Fruit fly (Drosophila melanogaster) whole organism, embryonic: ENCODE results near the gene Tengl3.
A peak's percentile ranks its signal among the peaks of the same experiment; 100 is the strongest.

Experiments
- Asciz ChIP-seq: fragments of 200-800 bp; sonication (Bioruptor generic); optimal IDR thresholded peaks from 2 replicates; lab custom pipeline; 2017; ENCODE audit warnings: missing biosample characterization, mild to moderate bottlenecking, missing genetic modification characterization, missing genetic modification reagents
- CG10147 ChIP-seq: fragments of 200-800 bp; sonication (Bioruptor generic); optimal IDR thresholded peaks from 2 replicates; lab custom pipeline; 2019; ENCODE audit warnings: missing biosample characterization, mild to moderate bottlenecking, missing genetic modification characterization, moderate library complexity
- CG10274 ChIP-seq: fragments of 200-800 bp; sonication (Bioruptor generic); optimal IDR thresholded peaks from 3 replicates; lab custom pipeline; 2017; ENCODE audit warnings: missing biosample characterization, mild to moderate bottlenecking, missing genetic modification characterization
- CG10321 ChIP-seq: fragments of 200-800 bp; sonication (Bioruptor generic); IDR thresholded peaks from 2 replicates; pipeline ENCODE4 v1.3.6; 2022; ENCODE audit warnings: missing biosample characterization, missing genetic modification characterization
- CG10431 ChIP-seq: fragments of 200-800 bp; sonication (Bioruptor generic); optimal IDR thresholded peaks from 3 replicates; lab custom pipeline; 2018; ENCODE audit warnings: missing biosample characterization, mild to moderate bottlenecking, missing genetic modification characterization
- CG10979 ChIP-seq: fragments of 200-800 bp; sonication (Bioruptor generic); optimal IDR thresholded peaks from 2 replicates; lab custom pipeline; 2018; ENCODE audit warnings: missing biosample characterization, mild to moderate bottlenecking, missing genetic modification characterization, moderate library complexity
- CG12155 ChIP-seq: fragments of 200-800 bp; sonication (Bioruptor generic); optimal IDR thresholded peaks from 3 replicates; lab custom pipeline; 2016; ENCODE audit warnings: missing biosample characterization, missing genetic modification characterization
- CG12744 ChIP-seq: fragments of 200-800 bp; sonication (Bioruptor generic); optimal IDR thresholded peaks from 2 replicates; lab custom pipeline; 2016; ENCODE audit warnings: missing biosample characterization, missing genetic modification characterization
- CG14710 ChIP-seq: fragments of 200-800 bp; sonication (Bioruptor generic); optimal IDR thresholded peaks from 3 replicates; lab custom pipeline; 2019; ENCODE audit warnings: missing biosample characterization, mild to moderate bottlenecking, missing genetic modification characterization, moderate library complexity
- CG15479 ChIP-seq: fragments of 200-800 bp; sonication (Bioruptor generic); optimal IDR thresholded peaks from 3 replicates; lab custom pipeline; 2019; ENCODE audit warnings: missing biosample characterization, mild to moderate bottlenecking, missing genetic modification characterization, moderate library complexity
- CG16863 ChIP-seq: fragments of 200-800 bp; sonication (Bioruptor generic); optimal IDR thresholded peaks from 3 replicates; lab custom pipeline; 2016; ENCODE audit warnings: missing biosample characterization, missing genetic modification characterization
- CG17912 ChIP-seq: fragments of 200-800 bp; sonication (Bioruptor generic); optimal IDR thresholded peaks from 2 replicates; lab custom pipeline; 2018; ENCODE audit warnings: missing biosample characterization, mild to moderate bottlenecking, missing genetic modification characterization
- CG2889 ChIP-seq: fragments of 200-800 bp; sonication (Bioruptor generic); IDR thresholded peaks from 3 replicates; pipeline ENCODE4 v1.3.6; 2022; ENCODE audit warnings: missing biosample characterization, missing genetic modification characterization
- CG31224 ChIP-seq: fragments of 200-800 bp; sonication (Bioruptor generic); IDR thresholded peaks from 2 replicates; pipeline ENCODE4 v1.3.6; 2022; ENCODE audit warnings: missing biosample characterization, missing genetic modification characterization
- CG3163 ChIP-seq: fragments of 200-800 bp; sonication (Bioruptor generic); optimal IDR thresholded peaks from 3 replicates; lab custom pipeline; 2016; ENCODE audit warnings: missing biosample characterization, missing genetic modification characterization
- CG3995 ChIP-seq: fragments of 200-800 bp; sonication (Bioruptor generic); optimal IDR thresholded peaks from 3 replicates; lab custom pipeline; 2016; ENCODE audit warnings: missing biosample characterization, missing genetic modification characterization
- CG6683 ChIP-seq: fragments of 200-800 bp; sonication (Bioruptor generic); optimal IDR thresholded peaks from 2 replicates; lab custom pipeline; 2017; ENCODE audit warnings: missing biosample characterization, mild to moderate bottlenecking, missing genetic modification characterization, missing genetic modification reagents
- CG8388 ChIP-seq: fragments of 200-800 bp; sonication (Bioruptor generic); optimal IDR thresholded peaks from 2 replicates; lab custom pipeline; 2019; ENCODE audit warnings: missing biosample characterization, mild to moderate bottlenecking, missing genetic modification characterization, moderate library complexity
- CG8765 ChIP-seq: fragments of 200-800 bp; sonication (Bioruptor generic); IDR thresholded peaks from 2 replicates; pipeline ENCODE4 v1.3.6; 2022; ENCODE audit warnings: missing biosample characterization, missing genetic modification characterization
- CG9437 ChIP-seq: fragments of 200-800 bp; sonication (Bioruptor generic); optimal IDR thresholded peaks from 2 replicates; lab custom pipeline; 2018; ENCODE audit warnings: missing biosample characterization, mild to moderate bottlenecking, missing genetic modification characterization
- H15 ChIP-seq: fragments of 200-800 bp; sonication (Bioruptor generic); IDR thresholded peaks from 3 replicates; pipeline ENCODE4 v1.3.6; 2022; ENCODE audit warnings: missing biosample characterization, missing genetic modification characterization
- HmgZ ChIP-seq: fragments of 200-800 bp; sonication (Bioruptor generic); optimal IDR thresholded peaks from 2 replicates; lab custom pipeline; 2018; ENCODE audit warnings: missing biosample characterization, mild to moderate bottlenecking, missing genetic modification characterization
- Lim3 ChIP-seq: fragments of 200-800 bp; sonication (Bioruptor generic); IDR thresholded peaks from 2 replicates; pipeline ENCODE4 v1.3.6; 2022; ENCODE audit warnings: missing biosample characterization, missing genetic modification characterization
- MTF-1 ChIP-seq: fragments of 200-800 bp; sonication (Bioruptor generic); optimal IDR thresholded peaks from 2 replicates; lab custom pipeline; 2018; ENCODE audit warnings: missing biosample characterization, mild to moderate bottlenecking, missing genetic modification characterization, borderline replicate concordance
- Nf-YC ChIP-seq: fragments of 200-800 bp; optimal IDR thresholded peaks from 3 replicates; lab custom pipeline; 2019; ENCODE audit warnings: missing biosample characterization, mild to moderate bottlenecking, missing genetic modification characterization, moderate library complexity
- Taf1 ChIP-seq: fragments of 200-800 bp; sonication (Bioruptor generic); IDR thresholded peaks from 2 replicates; pipeline ENCODE4 v1.3.6; 2022; ENCODE audit warnings: missing biosample characterization, missing genetic modification characterization
- al ChIP-seq: fragments of 200-800 bp; sonication (Bioruptor generic); IDR thresholded peaks from 2 replicates; pipeline ENCODE4 v1.3.6; 2022; ENCODE audit warnings: missing biosample characterization, missing genetic modification characterization
- bbx ChIP-seq: fragments of 200-800 bp; sonication (Bioruptor generic); IDR thresholded peaks from 2 replicates; pipeline ENCODE4 v1.3.6; 2022; ENCODE audit warnings: missing biosample characterization, missing genetic modification characterization; ENCODE audit not compliant: partially characterized antibody
- chinmo ChIP-seq: fragments of 200-800 bp; sonication (Bioruptor generic); IDR thresholded peaks from 4 replicates; pipeline ENCODE4 v1.3.6; 2022; ENCODE audit warnings: missing biosample characterization, missing genetic modification characterization; ENCODE audit not compliant: partially characterized antibody
- croc ChIP-seq: fragments of 200-800 bp; sonication (Bioruptor generic); conservative IDR thresholded peaks from 3 replicates; pipeline ENCODE4 v1.3.6; 2022; ENCODE audit warnings: missing biosample characterization, missing genetic modification characterization
- crp ChIP-seq, 2 experiments: fragments of 200-800 bp; sonication (Bioruptor generic); optimal IDR thresholded peaks; 2 replicates in 1 of 2; 3 replicates in 1 of 2; lab custom pipeline; 2017; ENCODE audit warnings: missing biosample characterization in 2 of 2, missing genetic modification characterization in 2 of 2, mild to moderate bottlenecking in 1 of 2, moderate library complexity in 1 of 2
- danr ChIP-seq: fragments of 200-800 bp; sonication (Bioruptor generic); IDR thresholded peaks from 2 replicates; pipeline ENCODE4 v1.3.6; 2022; ENCODE audit warnings: missing biosample characterization, missing genetic modification characterization
- dati ChIP-seq: fragments of 200-800 bp; sonication (Bioruptor generic); IDR thresholded peaks from 2 replicates; pipeline ENCODE4 v1.3.6; 2022; ENCODE audit warnings: missing biosample characterization, missing genetic modification characterization
- eyg ChIP-seq: fragments of 200-800 bp; sonication (Bioruptor generic); optimal IDR thresholded peaks from 3 replicates; lab custom pipeline; 2016; ENCODE audit warnings: missing biosample characterization, missing genetic modification characterization
- gce ChIP-seq: fragments of 200-800 bp; sonication (Bioruptor generic); IDR thresholded peaks from 3 replicates; pipeline ENCODE4 v1.3.6; 2022; ENCODE audit warnings: missing biosample characterization, missing genetic modification characterization
- gem ChIP-seq: fragments of 200-800 bp; sonication (Bioruptor generic); optimal IDR thresholded peaks from 2 replicates; lab custom pipeline; 2019; ENCODE audit warnings: missing biosample characterization, mild to moderate bottlenecking, missing genetic modification characterization, moderate library complexity
- grau ChIP-seq: fragments of 200-800 bp; optimal IDR thresholded peaks from 3 replicates; lab custom pipeline; 2019; ENCODE audit warnings: missing biosample characterization, mild to moderate bottlenecking, missing genetic modification characterization, moderate library complexity
- hb ChIP-seq: fragments of 200-800 bp; sonication (Bioruptor generic); IDR thresholded peaks from 3 replicates; pipeline ENCODE4 v1.3.6; 2022; ENCODE audit warnings: missing biosample characterization, missing genetic modification characterization; ENCODE audit not compliant: partially characterized antibody
- knrl ChIP-seq: fragments of 200-800 bp; sonication (Bioruptor generic); IDR thresholded peaks from 3 replicates; pipeline ENCODE4 v1.3.6; 2022; ENCODE audit warnings: missing biosample characterization, missing genetic modification characterization; ENCODE audit not compliant: partially characterized antibody
- pita ChIP-seq: fragments of 200-800 bp; sonication (Bioruptor generic); optimal IDR thresholded peaks from 2 replicates; lab custom pipeline; 2017; ENCODE audit warnings: missing biosample characterization, mild to moderate bottlenecking, missing genetic modification characterization
- repo ChIP-seq: fragments of 200-800 bp; sonication (Bioruptor generic); optimal IDR thresholded peaks from 2 replicates; lab custom pipeline; 2016; ENCODE audit warnings: missing biosample characterization, missing genetic modification characterization
- row ChIP-seq: fragments of 200-800 bp; sonication (Bioruptor generic); IDR thresholded peaks from 3 replicates; pipeline ENCODE4 v1.3.6; 2022; ENCODE audit warnings: missing biosample characterization, missing genetic modification characterization
- sd ChIP-seq: fragments of 200-800 bp; sonication (Bioruptor generic); optimal IDR thresholded peaks from 3 replicates; lab custom pipeline; 2018; ENCODE audit warnings: missing biosample characterization, mild to moderate bottlenecking, missing genetic modification characterization, moderate library complexity
- seq ChIP-seq: fragments of 200-800 bp; sonication (Bioruptor generic); IDR thresholded peaks from 2 replicates; pipeline ENCODE4 v1.3.6; 2022; ENCODE audit warnings: missing biosample characterization, missing genetic modification characterization
- sisA ChIP-seq: fragments of 200-800 bp; sonication (Bioruptor generic); IDR thresholded peaks from 2 replicates; pipeline ENCODE4 v1.3.6; 2022; ENCODE audit warnings: missing biosample characterization, missing genetic modification characterization
- tx ChIP-seq: fragments of 200-800 bp; sonication (Bioruptor generic); optimal IDR thresholded peaks from 2 replicates; lab custom pipeline; 2016; ENCODE audit warnings: missing biosample characterization, missing genetic modification characterization
- wek ChIP-seq: fragments of 200-800 bp; sonication (Bioruptor generic); optimal IDR thresholded peaks from 3 replicates; lab custom pipeline; 2018; ENCODE audit warnings: missing biosample characterization, mild to moderate bottlenecking, missing genetic modification characterization, moderate library complexity
- zen2 ChIP-seq: fragments of 200-800 bp; sonication (Bioruptor generic); IDR thresholded peaks from 3 replicates; pipeline ENCODE4 v1.3.6; 2022; ENCODE audit warnings: missing biosample characterization, missing genetic modification characterization; ENCODE audit not compliant: partially characterized antibody

The Tengl3 gene

DNA sequence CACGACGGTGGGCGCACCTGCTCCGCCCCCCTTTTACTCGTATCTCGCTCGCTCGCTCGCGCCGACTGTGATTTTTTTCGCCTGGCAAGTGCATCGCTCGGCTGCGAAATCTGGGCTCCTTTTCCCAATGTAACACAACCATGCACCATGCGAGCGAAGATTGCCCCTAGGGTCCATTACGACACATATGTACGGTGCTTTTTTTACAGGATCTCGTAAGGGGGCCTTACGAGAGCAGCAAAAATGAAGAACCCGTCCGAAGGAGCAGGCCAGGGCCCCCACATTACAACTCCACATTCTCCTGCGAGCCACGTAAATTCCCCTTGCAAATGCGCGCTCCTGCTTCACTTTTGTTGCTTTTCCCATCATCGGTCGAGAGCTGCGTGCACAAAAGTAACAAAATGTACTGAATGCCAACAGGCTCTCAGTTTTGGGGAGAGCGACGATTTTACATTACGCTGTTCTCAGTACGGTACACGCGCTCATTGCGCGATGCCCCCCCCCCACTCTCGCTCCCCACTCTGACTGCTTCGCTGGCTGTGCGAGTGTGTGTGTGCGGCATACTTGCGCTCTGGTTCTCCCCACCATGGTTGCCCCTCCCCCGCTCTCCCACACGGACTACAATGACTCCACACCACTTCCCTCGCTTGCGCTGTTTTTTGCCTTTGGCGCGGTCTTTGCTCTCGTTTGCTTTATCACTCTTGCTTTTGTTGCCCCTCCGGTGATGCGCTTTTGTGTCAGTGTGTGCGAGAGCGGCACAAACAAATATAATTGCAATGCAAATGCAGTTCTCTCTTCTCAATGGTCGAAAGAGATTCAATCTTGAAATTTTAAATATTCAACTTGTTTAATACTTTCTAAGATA, 35.0 kb downstream of the Tengl3 start (continued):
- peak; percentile 71 for TF ChIP-seq bbx (GFP tag; lab: Robert Waterston, UW)
- TF ChIP-seq Taf1 (GFP tag; lab: Robert Waterston, UW) = no peak
- TF ChIP-seq tx (GFP tag; lab: Kevin White, UChicago) = no peak
- peak; percentile 22; the same call in 1 of the 3 replicates for TF ChIP-seq gce (GFP tag; lab: Robert Waterston, UW)
- TF ChIP-seq CG8765 (GFP tag; lab: Robert Waterston, UW) = no peak
- TF ChIP-seq danr (GFP tag; lab: Robert Waterston, UW) = no peak
- TF ChIP-seq CG10274 (GFP tag; lab: Kevin White, UChicago) = no peak
- peak; percentile 70 for TF ChIP-seq CG9437 (GFP tag; lab: Kevin White, UChicago)
- no peak for TF ChIP-seq al (GFP tag; lab: Robert Waterston, UW)
- TF ChIP-seq CG8388 (GFP tag; lab: Kevin White, UChicago) = no peak
- no peak for TF ChIP-seq eyg (GFP tag; lab: Kevin White, UChicago)
- no peak for TF ChIP-seq CG2889 (GFP tag; lab: Robert Waterston, UW)
- TF ChIP-seq sisA (GFP tag; lab: Robert Waterston, UW) = no peak
- TF ChIP-seq seq (GFP tag; lab: Robert Waterston, UW) = 0 out of 2 replicates have a peak, but pooled peaks have one; percentile 13
- TF ChIP-seq CG3163 = no peak
- peak; percentile 57 for TF ChIP-seq Nf-YC (tag; lab: Kevin White, UChicago)
- TF ChIP-seq croc (GFP tag; lab: Robert Waterston, UW) = no peak
- TF ChIP-seq CG10979 (tag; lab: Kevin White, UChicago) = no peak
- TF ChIP-seq CG6683 (GFP tag; lab: Kevin White, UChicago) = no peak
- TF ChIP-seq grau (tag; lab: Kevin White, UChicago) = peak; percentile 13
- TF ChIP-seq CG10147 = no peak
- no peak for TF ChIP-seq CG14710 (tag; lab: Kevin White, UChicago)
- TF ChIP-seq sd (tag; lab: Kevin White, UChicago) = peak; percentile 77
- no peak for TF ChIP-seq CG12744 (GFP tag; lab: Kevin White, UChicago)
- no peak for TF ChIP-seq Asciz (GFP tag; lab: Kevin White, UChicago)
- TF ChIP-seq MTF-1 (GFP tag; lab: Kevin White, UChicago) = no peak
- TF ChIP-seq CG15479 = no peak
- TF ChIP-seq CG10321 (GFP tag; lab: Robert Waterston, UW) = peak; percentile 46; the same call in 1 of the 2 replicates
- TF ChIP-seq zen2 (GFP tag; lab: Robert Waterston, UW) = peak; percentile 77; the same call in 2 of the 3 replicates
- peak; percentile 94 for TF ChIP-seq chinmo
- TF ChIP-seq CG10431 (GFP tag; lab: Kevin White, UChicago) = no peak
- no peak for TF ChIP-seq HmgZ (tag; lab: Kevin White, UChicago)
- 0 out of 3 replicates have a peak, but pooled peaks have one; percentile 10 for TF ChIP-seq H15
- TF ChIP-seq knrl (GFP tag; lab: Robert Waterston, UW) = no peak
- TF ChIP-seq CG17912 (GFP tag; lab: Kevin White, UChicago) = no peak
- TF ChIP-seq dati (GFP tag; lab: Robert Waterston, UW) = no peak
- TF ChIP-seq crp (GFP tag; optimal IDR thresholded peaks at IDR 0.05; lab: Kevin White, UChicago) = no peak
- no peak for TF ChIP-seq pita (GFP tag; lab: Kevin White, UChicago)
- TF ChIP-seq gem (tag; lab: Kevin White, UChicago) = no peak
- TF ChIP-seq Lim3 (GFP tag; lab: Robert Waterston, UW) = no peak
- TF ChIP-seq row (GFP tag; lab: Robert Waterston, UW) = peak; percentile 44; the same call in 1 of the 3 replicates
- no peak for TF ChIP-seq CG16863 (GFP tag; lab: Kevin White, UChicago)
- no peak for TF ChIP-seq CG3995 (GFP tag; lab: Kevin White, UChicago)
- TF ChIP-seq wek (GFP tag; lab: Kevin White, UChicago) = no peak
- no peak for TF ChIP-seq hb (GFP tag; lab: Robert Waterston, UW)
- TF ChIP-seq CG12155 (GFP tag; lab: Kevin White, UChicago) = no peak
- TF ChIP-seq repo (GFP tag; lab: Kevin White, UChicago) = no peak
- TF ChIP-seq CG31224 (GFP tag; lab: Robert Waterston, UW) = peak; percentile 97
